Fruit fly (Drosophila melanogaster): ENCODE data around the gene GNBP3.

DNA sequence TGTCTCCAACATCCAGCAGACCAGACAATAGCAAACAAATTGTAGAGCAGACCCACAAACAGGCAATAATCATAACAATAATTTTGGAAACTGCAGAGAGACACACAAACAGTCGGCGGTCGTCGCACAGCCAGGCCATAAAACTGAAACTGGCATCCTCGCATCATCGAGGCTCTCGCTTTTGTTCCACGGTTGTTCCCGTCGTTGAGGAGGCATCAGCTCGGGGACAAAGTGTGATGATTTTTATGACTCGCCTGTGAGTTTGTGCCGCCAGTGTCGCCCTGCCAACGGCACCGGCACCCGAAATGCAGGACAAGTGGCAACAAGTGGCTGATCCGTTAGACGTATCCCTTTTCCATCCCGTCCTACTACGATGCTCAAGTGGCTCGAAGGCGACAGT lies 48.5 kb downstream of the GNBP3 start:
- no peak for TF ChIP-seq CTCF (optimal IDR thresholded peaks at IDR 0.05)
- no peak for TF ChIP-seq CG8478 (optimal IDR thresholded peaks at IDR 0.05)
